Fruit fly (Drosophila melanogaster): Measurements from ENCODE around the gene Ada3.

Ada3 gene

dm6 chrX:18114770-18115169 is 29.2 kb downstream of the Ada3 start (continued):
- TF ChIP-seq CG12155 (GFP tag; optimal IDR thresholded peaks at IDR 0.05), result no peak
- TF ChIP-seq CG34422 (GFP tag; IDR thresholded peaks at IDR 0.05), result no peak
- TF ChIP-seq fd3F (GFP tag; optimal IDR thresholded peaks at IDR 0.05), result no peak
- no peak for TF ChIP-seq sisA (GFP tag; IDR thresholded peaks at IDR 0.05)
- no peak for TF ChIP-seq CG12744 (GFP tag; optimal IDR thresholded peaks at IDR 0.05)
- no peak for TF ChIP-seq Fer2 (tag; optimal IDR thresholded peaks at IDR 0.05)
- no peak for TF ChIP-seq CG33557 (GFP tag; optimal IDR thresholded peaks at IDR 0.05)
- TF ChIP-seq CG13296 (GFP tag; optimal IDR thresholded peaks at IDR 0.05), result no peak
- TF ChIP-seq CG10321 (GFP tag; IDR thresholded peaks at IDR 0.05), result peak; percentile 71
- no peak for TF ChIP-seq Hr78 (GFP tag; optimal IDR thresholded peaks at IDR 0.05)
- TF ChIP-seq CG12391 (tag; optimal IDR thresholded peaks at IDR 0.05), result no peak
- no peak for TF ChIP-seq Camta (GFP tag; optimal IDR thresholded peaks at IDR 0.05)
- no peak for TF ChIP-seq Dp (GFP tag; optimal IDR thresholded peaks at IDR 0.05)
- no peak for TF ChIP-seq CG10543 (GFP tag; optimal IDR thresholded peaks at IDR 0.05)
- TF ChIP-seq kah (GFP tag; optimal IDR thresholded peaks at IDR 0.05), result no peak
- no peak for TF ChIP-seq odd (GFP tag; optimal IDR thresholded peaks at IDR 0.05)
- no peak for TF ChIP-seq mam (GFP tag; optimal IDR thresholded peaks at IDR 0.05)
- TF ChIP-seq so (GFP tag; IDR thresholded peaks at IDR 0.05), result 0 out of 3 replicates have a peak, but pooled peaks have one; percentile 61
- no peak for TF ChIP-seq Hr39 (optimal IDR thresholded peaks at IDR 0.05)
- TF ChIP-seq sob (GFP tag; IDR thresholded peaks at IDR 0.05), result no peak
- TF ChIP-seq Lim3 (GFP tag; IDR thresholded peaks at IDR 0.05), result no peak
- TF ChIP-seq CG10147 (GFP tag; optimal IDR thresholded peaks at IDR 0.05), result no peak
- peak; percentile 61; the same call in 2 of the 3 replicates for TF ChIP-seq sr (GFP tag; IDR thresholded peaks at IDR 0.05)
- no peak for TF ChIP-seq nau (GFP tag; optimal IDR thresholded peaks at IDR 0.05)
- no peak for TF ChIP-seq Rfx (GFP tag; IDR thresholded peaks at IDR 0.05)
- no peak for TF ChIP-seq esg (GFP tag; conservative IDR thresholded peaks at IDR 0.05)
- no peak for TF ChIP-seq Myb (GFP tag; optimal IDR thresholded peaks at IDR 0.05)
- no peak for TF ChIP-seq CG1529 (GFP tag; optimal IDR thresholded peaks at IDR 0.05)
- peak; percentile 57 for TF ChIP-seq Ets65A (GFP tag)
- no peak for TF ChIP-seq CG13287 (GFP tag; IDR thresholded peaks at IDR 0.05; ENCODE audit: partially characterized antibody)
- TF ChIP-seq pzg (GFP tag; optimal IDR thresholded peaks at IDR 0.05), result no peak
- TF ChIP-seq grau (tag; optimal IDR thresholded peaks at IDR 0.05), result no peak
- TF ChIP-seq CG16863 (GFP tag; optimal IDR thresholded peaks at IDR 0.05), result no peak

- no peak for TF ChIP-seq HHEX (GFP tag; optimal IDR thresholded peaks at IDR 0.05)
- no peak for TF ChIP-seq CG7987 (GFP tag; optimal IDR thresholded peaks at IDR 0.05)
- TF ChIP-seq CHES-1-like (GFP tag; optimal IDR thresholded peaks at IDR 0.05), result no peak
- TF ChIP-seq sc (optimal IDR thresholded peaks at IDR 0.05), result no peak
- no peak for TF ChIP-seq sc (GFP tag; optimal IDR thresholded peaks at IDR 0.05)
- no peak for TF ChIP-seq CG6254 (GFP tag; optimal IDR thresholded peaks at IDR 0.05)
- TF ChIP-seq CG10979 (tag; optimal IDR thresholded peaks at IDR 0.05), result no peak
- no peak for TF ChIP-seq Abd-B (GFP tag; optimal IDR thresholded peaks at IDR 0.05)
- TF ChIP-seq CrebB (tag; optimal IDR thresholded peaks at IDR 0.05), result no peak
- no peak for TF ChIP-seq CG8944 (GFP tag; optimal IDR thresholded peaks at IDR 0.05)
- no peak for TF ChIP-seq Myb (GFP tag; optimal IDR thresholded peaks at IDR 0.05)
- TF ChIP-seq CG7745 (tag; optimal IDR thresholded peaks at IDR 0.05), result no peak
- TF ChIP-seq so (GFP tag; IDR thresholded peaks at IDR 0.05), result peak; percentile 70; the same call in 2 of the 3 replicates
- peak; percentile 43 for TF ChIP-seq sd (tag; optimal IDR thresholded peaks at IDR 0.05)
- no peak for TF ChIP-seq onecut (GFP tag; IDR thresholded peaks at IDR 0.05)
- no peak for TF ChIP-seq Ssrp (tag; optimal IDR thresholded peaks at IDR 0.05)
- TF ChIP-seq CG31224 (GFP tag; IDR thresholded peaks at IDR 0.05), result no peak
- no peak for TF ChIP-seq pnt (GFP tag; optimal IDR thresholded peaks at IDR 0.05)
- no peak for TF ChIP-seq ken (GFP tag; IDR thresholded peaks at IDR 0.05)
- no peak for TF ChIP-seq Max (GFP tag; optimal IDR thresholded peaks at IDR 0.05)
- TF ChIP-seq CG6765 (GFP tag; optimal IDR thresholded peaks at IDR 0.05), result no peak
- TF ChIP-seq CG32772 (GFP tag; IDR thresholded peaks at IDR 0.05), result no peak
Observed at dm6 chrX:18116811-18117383, 31.3 kb downstream of the Ada3 start, which contains the start of gene wupA. Gene wupA, minus strand, starts transcription at chrX:18116922.

Measured in whole organism, embryonic.